Worm (Caenorhabditis elegans) whole organism, L1 larva: ENCODE results near the gene nhr-19.

ENCODE experiments used
- C04F5.9 ChIP-seq: sonication (generic microtip); optimal IDR thresholded peaks from 2 replicates; lab custom pipeline; 2016; ENCODE audit warnings: missing genetic modification characterization, missing compliant biosample characterization
- C34B4.2 ChIP-seq: sonication (generic microtip); optimal IDR thresholded peaks from 2 replicates; lab custom pipeline; 2017; ENCODE audit warnings: mild to moderate bottlenecking, missing genetic modification characterization, missing compliant biosample characterization
- Y116A8C.19 ChIP-seq: sonication (generic microtip); optimal IDR thresholded peaks from 2 replicates; lab custom pipeline; 2016; ENCODE audit warnings: missing compliant biosample characterization, missing genetic modification characterization, borderline replicate concordance
- aha-1 ChIP-seq: fragments of 150-350 bp; optimal IDR thresholded peaks from 2 replicates; lab custom pipeline; 2014; ENCODE audit warnings: missing biosample characterization, missing genetic modification characterization
- aly-2 ChIP-seq: fragments of 150-350 bp; optimal IDR thresholded peaks from 2 replicates; lab custom pipeline; 2014; ENCODE audit warnings: missing biosample characterization, missing genetic modification characterization
- blmp-1 ChIP-seq: fragments of 150-350 bp; optimal IDR thresholded peaks from 2 replicates; lab custom pipeline; 2014; ENCODE audit warnings: missing biosample characterization, missing genetic modification characterization
- ceh-8 ChIP-seq: fragments of 200-800 bp; sonication (Bioruptor generic); optimal IDR thresholded peaks from 2 replicates; lab custom pipeline; 2018; ENCODE audit warnings: mild to moderate bottlenecking, missing genetic modification characterization, moderate library complexity, missing compliant biosample characterization
- ceh-82 ChIP-seq, 3 experiments: fragments of 150-350 bp in 1 of 3; sonication (generic microtip) in 2 of 3; optimal IDR thresholded peaks; 2 replicates each; lab custom pipeline; 2014 to 2017; ENCODE audit warnings: missing biosample characterization in 3 of 3, missing genetic modification characterization in 3 of 3
- ceh-90 ChIP-seq: sonication (generic microtip); optimal IDR thresholded peaks from 2 replicates; lab custom pipeline; 2016; ENCODE audit warnings: missing genetic modification characterization, missing compliant biosample characterization
- ces-1 ChIP-seq: fragments of 150-350 bp; optimal IDR thresholded peaks from 2 replicates; lab custom pipeline; 2014; ENCODE audit warnings: missing biosample characterization, missing genetic modification reagents, missing genetic modification characterization
- dpl-1 ChIP-seq, 3 experiments: fragments of 150-350 bp in 2 of 3; sonication (generic microtip) in 1 of 3; optimal IDR thresholded peaks; 2 replicates each; lab custom pipeline; 2014 to 2017; ENCODE audit warnings: missing biosample characterization in 3 of 3, missing genetic modification characterization in 3 of 3, missing genetic modification reagents in 3 of 3
- dsc-1 ChIP-seq: sonication (generic microtip); optimal IDR thresholded peaks from 2 replicates; lab custom pipeline; 2016; ENCODE audit warnings: mild to moderate bottlenecking, missing genetic modification characterization, missing compliant biosample characterization
- efl-1 ChIP-seq, 4 experiments: fragments of 150-350 bp; optimal IDR thresholded peaks in 3 of 4; peaks in 1 of 4; 1 replicate in 1 of 4; 2 replicates in 3 of 4; lab custom pipeline; 2014; ENCODE audit warnings: missing biosample characterization in 2 of 4, missing genetic modification characterization in 2 of 4, missing genetic modification reagents in 2 of 4
- efl-3 ChIP-seq: fragments of 200-800 bp; sonication (Bioruptor generic); optimal IDR thresholded peaks from 2 replicates; lab custom pipeline; 2018; ENCODE audit warnings: mild to moderate bottlenecking, missing genetic modification characterization, missing compliant biosample characterization
- elt-2 ChIP-seq: sonication (generic microtip); optimal IDR thresholded peaks from 2 replicates; lab custom pipeline; 2016; ENCODE audit warnings: missing genetic modification characterization, mild to moderate bottlenecking, inconsistent platforms, missing compliant biosample characterization, missing genetic modification reagents
- elt-3 ChIP-seq, 6 experiments: fragments of 150-350 bp in 1 of 6; sonication (generic microtip); optimal IDR thresholded peaks; 2 replicates each; lab custom pipeline; 2017 to 2018; ENCODE audit warnings: missing biosample characterization in 6 of 6, missing genetic modification characterization in 6 of 6, inconsistent platforms in 1 of 6
- ets-5 ChIP-seq: fragments of 200-800 bp; sonication (Bioruptor generic); IDR thresholded peaks from 2 replicates; pipeline ENCODE4 v1.3.6; 2022; ENCODE audit warnings: missing genetic modification characterization, missing compliant biosample characterization
- fkh-4 ChIP-seq: sonication (generic microtip); optimal IDR thresholded peaks from 2 replicates; lab custom pipeline; 2016; ENCODE audit warnings: missing compliant biosample characterization, missing genetic modification characterization, borderline replicate concordance
- hpl-2 ChIP-seq: fragments of 150-350 bp; optimal IDR thresholded peaks from 2 replicates; lab custom pipeline; 2014; ENCODE audit warnings: missing biosample characterization, missing genetic modification reagents, missing genetic modification characterization
- irx-1 ChIP-seq: sonication (generic microtip); optimal IDR thresholded peaks from 2 replicates; lab custom pipeline; 2016; ENCODE audit warnings: missing genetic modification characterization, missing compliant biosample characterization
- isw-1 ChIP-seq: fragments of 200-800 bp; sonication (Bioruptor generic); IDR thresholded peaks from 2 replicates; pipeline ENCODE4 v1.3.6; 2022; ENCODE audit warnings: missing genetic modification characterization, missing compliant biosample characterization
- lin-14 ChIP-seq: fragments of 200-800 bp; sonication (Bioruptor generic); optimal IDR thresholded peaks from 2 replicates; lab custom pipeline; 2018; ENCODE audit warnings: mild to moderate bottlenecking, missing genetic modification characterization, moderate library complexity, missing compliant biosample characterization
- lin-35 ChIP-seq, 2 experiments: fragments of 150-350 bp; optimal IDR thresholded peaks; 2 replicates each; lab custom pipeline; 2014; ENCODE audit warnings: missing biosample characterization in 2 of 2, missing genetic modification characterization in 2 of 2, missing genetic modification reagents in 2 of 2
- lsy-2 ChIP-seq, 2 experiments: fragments of 150-350 bp; optimal IDR thresholded peaks; 2 replicates each; lab custom pipeline; 2014; ENCODE audit warnings: missing biosample characterization in 2 of 2, missing genetic modification characterization in 2 of 2
- mab-9 ChIP-seq: fragments of 200-800 bp; sonication (Bioruptor generic); IDR thresholded peaks from 2 replicates; pipeline ENCODE4 v1.3.6; 2022; ENCODE audit warnings: missing genetic modification reagents, missing genetic modification characterization, missing compliant biosample characterization
- mdl-1 ChIP-seq, 2 experiments: fragments of 150-350 bp; optimal IDR thresholded peaks; 2 replicates each; lab custom pipeline; 2014 to 2017; ENCODE audit warnings: missing biosample characterization in 2 of 2, missing genetic modification characterization in 2 of 2, inconsistent platforms in 1 of 2
- mep-1 ChIP-seq: fragments of 150-350 bp; optimal IDR thresholded peaks from 2 replicates; lab custom pipeline; 2014; ENCODE audit warnings: missing biosample characterization, missing genetic modification characterization
- nhr-11 ChIP-seq: fragments of 150-350 bp; optimal IDR thresholded peaks from 2 replicates; lab custom pipeline; 2014; ENCODE audit warnings: missing biosample characterization, missing genetic modification characterization
- nhr-12 ChIP-seq: sonication (generic microtip); optimal IDR thresholded peaks from 2 replicates; lab custom pipeline; 2017; ENCODE audit warnings: missing biosample characterization, missing genetic modification characterization
- nhr-20 ChIP-seq: sonication (generic microtip); optimal IDR thresholded peaks from 2 replicates; lab custom pipeline; 2016; ENCODE audit warnings: mild to moderate bottlenecking, missing genetic modification characterization, missing compliant biosample characterization
- nhr-237 ChIP-seq: fragments of 150-350 bp; optimal IDR thresholded peaks from 2 replicates; lab custom pipeline; 2014; ENCODE audit warnings: missing biosample characterization, missing genetic modification characterization
- nhr-28 ChIP-seq: fragments of 150-350 bp; optimal IDR thresholded peaks from 2 replicates; lab custom pipeline; 2014; ENCODE audit warnings: missing biosample characterization, missing genetic modification characterization
- nhr-47 ChIP-seq: sonication (generic microtip); optimal IDR thresholded peaks from 2 replicates; lab custom pipeline; 2016; ENCODE audit warnings: mild to moderate bottlenecking, missing genetic modification characterization, moderate library complexity, missing compliant biosample characterization
- nhr-71 ChIP-seq: sonication (generic microtip); optimal IDR thresholded peaks from 2 replicates; lab custom pipeline; 2016; ENCODE audit warnings: mild to moderate bottlenecking, missing genetic modification characterization, moderate library complexity, missing compliant biosample characterization
- nhr-85 ChIP-seq: sonication (generic microtip); peaks from one replicate; lab custom pipeline; 2016; ENCODE audit warnings: missing genetic modification characterization, inconsistent platforms, missing compliant biosample characterization
- pag-3 ChIP-seq: sonication (generic microtip); optimal IDR thresholded peaks from 2 replicates; lab custom pipeline; 2017; ENCODE audit warnings: missing genetic modification characterization, mild to moderate bottlenecking, missing compliant biosample characterization, antibody characterized with exemption, borderline replicate concordance; ENCODE audit not compliant: insufficient read depth
- rnt-1 ChIP-seq: sonication (generic microtip); optimal IDR thresholded peaks from 2 replicates; lab custom pipeline; 2016; ENCODE audit warnings: mild to moderate bottlenecking, missing genetic modification characterization, moderate library complexity, missing compliant biosample characterization
- skn-1 ChIP-seq: fragments of 150-350 bp; optimal IDR thresholded peaks from 2 replicates; lab custom pipeline; 2014; ENCODE audit warnings: missing biosample characterization, missing genetic modification characterization
- snu-23 ChIP-seq: sonication (generic microtip); optimal IDR thresholded peaks from 2 replicates; lab custom pipeline; 2016; ENCODE audit warnings: missing genetic modification characterization, missing compliant biosample characterization
- tbx-2 ChIP-seq: sonication (generic microtip); optimal IDR thresholded peaks from 2 replicates; lab custom pipeline; 2016; ENCODE audit warnings: missing genetic modification characterization, missing compliant biosample characterization
- tlp-1 ChIP-seq: fragments of 150-350 bp; optimal IDR thresholded peaks from 2 replicates; lab custom pipeline; 2014; ENCODE audit warnings: missing biosample characterization, missing genetic modification characterization
- vab-15 ChIP-seq: sonication (generic microtip); optimal IDR thresholded peaks from 2 replicates; lab custom pipeline; 2017; ENCODE audit warnings: missing genotype, mild to moderate bottlenecking, missing genetic modification characterization, missing compliant biosample characterization
- xbp-1 ChIP-seq: sonication (generic microtip); optimal IDR thresholded peaks from 2 replicates; lab custom pipeline; 2016; ENCODE audit warnings: missing genetic modification characterization, missing compliant biosample characterization
- zag-1 ChIP-seq: fragments of 150-350 bp; optimal IDR thresholded peaks from 2 replicates; lab custom pipeline; 2014; ENCODE audit warnings: missing biosample characterization, missing genetic modification characterization
- ztf-4 ChIP-seq: fragments of 150-350 bp; optimal IDR thresholded peaks from 2 replicates; lab custom pipeline; 2014; ENCODE audit warnings: missing biosample characterization, missing genetic modification characterization

nhr-19 gene

ce11 chrII:9649191-9649590, 43.9 kb upstream of the nhr-19 start, which contains the start of gene ZK1307.9:
Gene ZK1307.9 (plus strand): TSS chrII:9649491.
- TF ChIP-seq nhr-20 (tag; lab: Kevin White, UChicago) (no peak), dsc-1 (no peak), ets-5 (GFP tag; lab: Robert Waterston, UW) (no peak), fkh-4 (tag; lab: Kevin White, UChicago) (no peak), C34B4.2 (tag; lab: Kevin White, UChicago) (no peak), ztf-4 (tag; lab: Kevin White, UChicago) (no peak), isw-1 (GFP tag; lab: Robert Waterston, UW) (no peak), aly-2 (tag; lab: Kevin White, UChicago) (no peak), elt-2 (tag; lab: Kevin White, UChicago) (no peak), nhr-237 (tag; lab: Kevin White, UChicago) (no peak), vab-15 (tag; lab: Kevin White, UChicago) (no peak), elt-3 (tag; optimal IDR thresholded peaks at IDR 0.05; lab: Kevin White, UChicago) (no peak), pag-3 (tag; lab: Kevin White, UChicago) (no peak), ceh-8 (GFP tag; lab: Kevin White, UChicago) (no peak)

ce11 chrII:9646928-9647838, 41.9 kb upstream of the nhr-19 start, which contains the start of gene sqv-8:
Gene sqv-8 (plus strand): TSS chrII:9646978.
- TF ChIP-seq xbp-1, result peak; percentile 24
- TF ChIP-seq blmp-1 (tag; lab: Kevin White, UChicago), result peak; percentile 20
- TF ChIP-seq nhr-71 (tag; lab: Kevin White, UChicago), result peak; percentile 40
- TF ChIP-seq hpl-2, result no peak
- peak; percentile 7 for TF ChIP-seq mep-1 (tag; lab: Kevin White, UChicago)
- TF ChIP-seq skn-1, result peak; percentile 33
- no peak for TF ChIP-seq aha-1
- no peak for TF ChIP-seq nhr-12 (tag; lab: Kevin White, UChicago)
- TF ChIP-seq nhr-20 (tag; lab: Kevin White, UChicago), result peak; percentile 39
- no peak for TF ChIP-seq ces-1 (GFP tag; lab: Kevin White, UChicago)
- peak in 1 of 3 experiments; percentile 25 for TF ChIP-seq dpl-1 (GFP tag; optimal IDR thresholded peaks at IDR 0.05; lab: Kevin White, UChicago)
- no peak for TF ChIP-seq mab-9
- no peak for TF ChIP-seq ceh-90
- TF ChIP-seq mdl-1 (tag; optimal IDR thresholded peaks at IDR 0.05; lab: Kevin White, UChicago), result peak in 1 of 2 experiments; percentile 37
- no peak for TF ChIP-seq C04F5.9 (tag; lab: Kevin White, UChicago)
- no peak for TF ChIP-seq efl-3
- no peak for TF ChIP-seq isw-1 (GFP tag; lab: Robert Waterston, UW)
- TF ChIP-seq lin-35 (GFP tag; optimal IDR thresholded peaks at IDR 0.05; lab: Kevin White, UChicago), result peak in 1 of 2 experiments; percentile 14
- TF ChIP-seq snu-23 (GFP tag; lab: Kevin White, UChicago), result peak; percentile 51
- TF ChIP-seq lsy-2 (tag; optimal IDR thresholded peaks at IDR 0.05; lab: Kevin White, UChicago), result peak in 1 of 2 experiments; percentile 11
- no peak for TF ChIP-seq irx-1 (tag; lab: Kevin White, UChicago)
- peak in 1 of 2 experiments; percentile 21 for TF ChIP-seq efl-1 (optimal IDR thresholded peaks at IDR 0.05; lab: Kevin White, UChicago)
- TF ChIP-seq efl-1 (GFP tag; optimal IDR thresholded peaks at IDR 0.05 in 1 of 2; lab: Kevin White, UChicago), result peak; percentile 7 to 70
- TF ChIP-seq zag-1 (tag; lab: Kevin White, UChicago), result no peak
- TF ChIP-seq nhr-28 (tag; lab: Kevin White, UChicago), result no peak
- TF ChIP-seq tbx-2, result no peak
- peak; percentile 17 for TF ChIP-seq nhr-47 (tag; lab: Kevin White, UChicago)
- TF ChIP-seq nhr-85, result peak; percentile 65
- TF ChIP-seq ceh-82 (tag; optimal IDR thresholded peaks at IDR 0.05; lab: Kevin White, UChicago), result peak in 1 of 3 experiments; percentile 6
- no peak for TF ChIP-seq ets-5 (GFP tag; lab: Robert Waterston, UW)
- no peak for TF ChIP-seq nhr-11 (tag; lab: Kevin White, UChicago)
- peak; percentile 5 for TF ChIP-seq rnt-1
- no peak for TF ChIP-seq Y116A8C.19 (tag; lab: Kevin White, UChicago)
- TF ChIP-seq tlp-1 (tag; lab: Kevin White, UChicago), result no peak
- TF ChIP-seq lin-14 (GFP tag; lab: Kevin White, UChicago), result peak; percentile 62
- TF ChIP-seq, all 84 proteins: peak for 17
